Worm (Caenorhabditis elegans): ENCODE data around the gene hxk-3.

ce11 chrIV:1472145-1472544, 25.3 kb upstream of the hxk-3 start:
- TF ChIP-seq ceh-48 (tag; optimal IDR thresholded peaks at IDR 0.05) (no peak), hlh-6 (tag; optimal IDR thresholded peaks at IDR 0.05) (no peak), K09A11.1 (tag; optimal IDR thresholded peaks at IDR 0.05; ENCODE audit: insufficient read depth) (no peak), elt-2 (tag; optimal IDR thresholded peaks at IDR 0.05) (no peak), C38D4.7 (GFP tag; optimal IDR thresholded peaks at IDR 0.05) (no peak)

Data from whole organism, late embryonic.